Fruit fly (Drosophila melanogaster) whole organism: ENCODE measurements around the gene eater.

Experiments
- CG8478 ChIP-seq: fragments of >200 bp; optimal IDR thresholded peaks from 2 replicates; lab custom pipeline; 2018; ENCODE audit warnings: inconsistent platforms
- Dll ChIP-seq: fragments of >200 bp; optimal IDR thresholded peaks from 2 replicates; lab custom pipeline; 2017
- pan ChIP-seq: fragments of >200 bp; optimal IDR thresholded peaks from 2 replicates; lab custom pipeline; 2017
- psq ChIP-seq: fragments of >200 bp; optimal IDR thresholded peaks from 2 replicates; lab custom pipeline; 2017
- usp ChIP-seq: fragments of >200 bp; optimal IDR thresholded peaks from 2 replicates; lab custom pipeline; 2017; ENCODE audit warnings: missing biosample characterization, missing genetic modification characterization, mixed read lengths

DNA sequence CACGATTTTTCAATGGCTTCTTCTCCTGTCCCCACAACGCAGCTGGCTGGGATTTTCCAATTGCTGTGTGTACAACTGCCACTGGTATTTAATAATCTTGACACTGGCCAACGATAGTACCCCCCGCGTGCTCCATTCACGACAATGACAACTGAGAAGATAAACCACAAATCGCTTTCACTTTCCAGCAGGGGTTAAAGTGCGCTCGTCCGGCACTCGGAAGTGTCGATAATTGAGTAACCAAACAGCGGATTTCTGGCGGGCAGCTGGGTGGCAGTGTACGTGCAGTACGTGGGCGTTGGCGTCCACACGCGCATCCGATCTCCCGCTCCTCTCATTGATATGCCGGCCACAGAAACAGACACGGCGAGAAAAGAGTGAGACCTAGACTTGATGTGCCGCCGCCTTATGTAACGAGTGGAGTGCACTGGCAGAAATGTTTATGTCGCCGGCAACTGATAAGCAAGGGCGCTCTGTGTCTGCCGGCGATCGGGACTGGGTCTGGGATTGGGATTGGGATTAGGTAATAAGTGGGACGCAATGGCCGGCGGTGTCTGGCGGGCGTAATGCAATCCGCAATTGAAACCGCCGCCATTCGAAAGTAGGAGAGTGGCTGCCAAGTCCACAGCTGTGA is 35.4 kb upstream of the eater start:
- TF ChIP-seq psq = no peak
- no peak for TF ChIP-seq CG8478 (lab: Kevin White, UChicago)
- TF ChIP-seq usp (GFP tag; lab: Kevin White, UChicago) = no peak
- no peak for TF ChIP-seq Dll
- no peak for TF ChIP-seq pan (lab: Kevin White, UChicago)
